Fruit fly (Drosophila melanogaster): ENCODE results near the gene PolA1.

Gene PolA1

dm6 chr3R:21619117-21619650 is 52.4 kb downstream of the PolA1 start, which contains the start of gene InR:
TSS of gene InR (minus strand) at chr3R:21619321.
- peak; percentile 37 for TF ChIP-seq CG10631 (GFP tag; optimal IDR thresholded peaks at IDR 0.05)
- TF ChIP-seq Met (GFP tag; optimal IDR thresholded peaks at IDR 0.05), result peak; percentile 73
- TF ChIP-seq dsx (GFP tag; optimal IDR thresholded peaks at IDR 0.05; ENCODE audit: poor library complexity, severe bottlenecking), result peak; percentile 56
- peak; percentile 35 for TF ChIP-seq CG34406 (GFP tag; optimal IDR thresholded peaks at IDR 0.05)
- no peak for TF ChIP-seq Hr38 (GFP tag; optimal IDR thresholded peaks at IDR 0.05)
- peak; percentile 87 for TF ChIP-seq svp (GFP tag)
- TF ChIP-seq acj6 (GFP tag; optimal IDR thresholded peaks at IDR 0.05), result peak; percentile 49
- peak; percentile 80 for TF ChIP-seq Hr39 (GFP tag; optimal IDR thresholded peaks at IDR 0.05)
- no peak for TF ChIP-seq eg (GFP tag; IDR thresholded peaks at IDR 0.05)
- TF ChIP-seq CG6808 (GFP tag; optimal IDR thresholded peaks at IDR 0.05), result no peak
- TF ChIP-seq salr (GFP tag; optimal IDR thresholded peaks at IDR 0.05), result peak in 1 of 2 experiments; percentile 47
- TF ChIP-seq Eip75B (GFP tag; optimal IDR thresholded peaks at IDR 0.05), result peak; percentile 67
- no peak for TF ChIP-seq fd59A (GFP tag; optimal IDR thresholded peaks at IDR 0.05)
- TF ChIP-seq spab (GFP tag; optimal IDR thresholded peaks at IDR 0.05), result peak; percentile 19
- peak; percentile 54 for TF ChIP-seq OdsH (GFP tag; optimal IDR thresholded peaks at IDR 0.05)
- no peak for TF ChIP-seq dac (GFP tag; optimal IDR thresholded peaks at IDR 0.05)
- peak; percentile 82 for TF ChIP-seq CG31627 (GFP tag; optimal IDR thresholded peaks at IDR 0.05)
- peak; percentile 41 for TF ChIP-seq fd85E (GFP tag; optimal IDR thresholded peaks at IDR 0.05)
- TF ChIP-seq topi (GFP tag; optimal IDR thresholded peaks at IDR 0.05), result peak; percentile 65
- peak; percentile 78 for TF ChIP-seq fkh (GFP tag; optimal IDR thresholded peaks at IDR 0.05)
- TF ChIP-seq Smox (GFP tag; optimal IDR thresholded peaks at IDR 0.05), result peak; percentile 60
- peak; percentile 66 for TF ChIP-seq CG7368 (GFP tag; optimal IDR thresholded peaks at IDR 0.05)
- peak; percentile 55 for TF ChIP-seq Ets21C (GFP tag; optimal IDR thresholded peaks at IDR 0.05)
- TF ChIP-seq ss (GFP tag; optimal IDR thresholded peaks at IDR 0.05), result peak; percentile 60 to 68
- peak; percentile 79 for TF ChIP-seq lz (GFP tag; optimal IDR thresholded peaks at IDR 0.05)
- peak; percentile 60 for TF ChIP-seq CG6792 (GFP tag; optimal IDR thresholded peaks at IDR 0.05)
- TF ChIP-seq CG6163 (GFP tag; IDR thresholded peaks at IDR 0.05), result no peak
- peak; percentile 16 for TF ChIP-seq Ets96B (tag; optimal IDR thresholded peaks at IDR 0.05)
- peak; percentile 22 for TF ChIP-seq CG16779 (tag; optimal IDR thresholded peaks at IDR 0.05)
- peak; percentile 55 for TF ChIP-seq pdm3 (GFP tag; optimal IDR thresholded peaks at IDR 0.05)
- TF ChIP-seq CG8319 (GFP tag; optimal IDR thresholded peaks at IDR 0.05), result peak; percentile 37
- TF ChIP-seq CG9139 (GFP tag; optimal IDR thresholded peaks at IDR 0.05), result peak; percentile 55
- peak; percentile 66 for TF ChIP-seq Sox14 (GFP tag; optimal IDR thresholded peaks at IDR 0.05)
- TF ChIP-seq CG6854 (GFP tag; optimal IDR thresholded peaks at IDR 0.05), result peak; percentile 77
- peak; percentile 41 for TF ChIP-seq CG32006 (GFP tag; optimal IDR thresholded peaks at IDR 0.05)
- TF ChIP-seq Sox102F (GFP tag; optimal IDR thresholded peaks at IDR 0.05), result peak; percentile 62
- no peak for TF ChIP-seq Sox15 (GFP tag; optimal IDR thresholded peaks at IDR 0.05)
- TF ChIP-seq CG3919 (GFP tag; optimal IDR thresholded peaks at IDR 0.05), result peak; percentile 85
- TF ChIP-seq CG11762 (GFP tag; optimal IDR thresholded peaks at IDR 0.05; ENCODE audit: insufficient read depth), result no peak
- no peak for TF ChIP-seq CG11294 (GFP tag; IDR thresholded peaks at IDR 0.05)
- peak; percentile 64 for TF ChIP-seq net (GFP tag; optimal IDR thresholded peaks at IDR 0.05)
- peak; percentile 39 for TF ChIP-seq Hr4 (GFP tag; optimal IDR thresholded peaks at IDR 0.05)
- no peak for TF ChIP-seq CG6276 (GFP tag; optimal IDR thresholded peaks at IDR 0.05)
- peak; percentile 40 for TF ChIP-seq CG1621 (tag; optimal IDR thresholded peaks at IDR 0.05)
- peak; percentile 46 for TF ChIP-seq Lpt (GFP tag; optimal IDR thresholded peaks at IDR 0.05)
- no peak for TF ChIP-seq Eip93F (GFP tag; optimal IDR thresholded peaks at IDR 0.05)
- no peak for TF ChIP-seq Gug (GFP tag; IDR thresholded peaks at IDR 0.05)
- TF ChIP-seq esn (GFP tag; optimal IDR thresholded peaks at IDR 0.05), result peak; percentile 79
- TF ChIP-seq CG15336 (GFP tag; IDR thresholded peaks at IDR 0.05), result no peak
- TF ChIP-seq CG8119 (GFP tag; IDR thresholded peaks at IDR 0.05), result no peak
- peak; percentile 11 for TF ChIP-seq CG10669 (GFP tag; optimal IDR thresholded peaks at IDR 0.05)
- TF ChIP-seq CG4318 (GFP tag; optimal IDR thresholded peaks at IDR 0.05), result no peak
